Worm (Caenorhabditis elegans): ENCODE data around the gene C40A11.3.

ce11 chrII:2112948-2113347 lies 28.0 kb upstream of the C40A11.3 start, which contains the start of gene R52.6:
- no peak for TF ChIP-seq ceh-39 (tag; optimal IDR thresholded peaks at IDR 0.05)
- TF ChIP-seq nhr-237 (tag; optimal IDR thresholded peaks at IDR 0.05), result no peak

All from whole organism, mixed stage, embryonic.